Worm (Caenorhabditis elegans): Measurements from ENCODE around the gene fubl-2.
A peak's percentile ranks its signal among the peaks of the same experiment; 100 is the strongest.

The fubl-2 gene

DNA sequence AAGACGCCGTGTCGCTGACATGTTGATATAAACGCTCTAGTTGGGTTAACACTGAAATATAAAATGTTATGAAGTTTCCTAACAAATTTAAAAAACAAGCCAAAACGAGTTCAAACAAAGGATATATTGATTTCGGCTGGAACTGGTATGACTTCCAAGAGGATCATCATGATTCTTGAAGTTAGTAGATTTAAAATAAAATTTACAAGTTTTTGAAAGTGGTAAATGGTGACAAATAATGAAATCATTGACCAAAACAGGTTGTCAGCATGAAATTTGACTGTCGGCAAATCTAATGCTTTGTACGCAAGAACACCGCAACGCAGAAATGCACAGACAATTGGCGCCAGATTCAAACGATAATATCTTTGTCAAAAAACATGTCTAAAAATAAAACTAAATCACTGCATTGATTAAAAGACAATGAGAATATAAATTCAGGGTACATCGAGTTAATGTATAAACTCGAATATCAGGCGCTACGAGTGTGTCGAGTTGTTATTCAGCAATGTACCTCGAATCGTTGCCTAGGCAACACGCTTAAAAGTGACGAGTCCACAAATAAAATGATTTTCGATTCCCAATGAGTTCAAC, 18.9 kb downstream of the fubl-2 start, which contains the start of the genes ubc-18 and R01H2.8 (continued):
- TF ChIP-seq tlp-1 (tag; optimal IDR thresholded peaks at IDR 0.05) (no peak), snu-23 (GFP tag; optimal IDR thresholded peaks at IDR 0.05) (peak; percentile 68), lin-35 (GFP tag; optimal IDR thresholded peaks at IDR 0.05) (peak; percentile 93 to 97), nhr-71 (tag; optimal IDR thresholded peaks at IDR 0.05) (peak; percentile 61), rnt-1 (tag; optimal IDR thresholded peaks at IDR 0.05) (peak; percentile 47), mdl-1 (tag; optimal IDR thresholded peaks at IDR 0.05) (peak in 1 of 2 experiments; percentile 38), dpl-1 (GFP tag; optimal IDR thresholded peaks at IDR 0.05) (peak; percentile 89 to 95 (median 94)), sox-4 (tag; optimal IDR thresholded peaks at IDR 0.05) (no peak), C16A3.4 (tag; optimal IDR thresholded peaks at IDR 0.05) (peak; percentile 46), nhr-76 (tag; optimal IDR thresholded peaks at IDR 0.05) (no peak), elt-3 (tag; optimal IDR thresholded peaks at IDR 0.05) (peak in 1 of 6 experiments; percentile 33), fkh-4 (tag; optimal IDR thresholded peaks at IDR 0.05; ENCODE audit: borderline replicate concordance) (no peak)

ce11 chrIII:7067385-7067896, 20.1 kb downstream of the fubl-2 start, which contains the start of gene ger-1:
TSS of gene ger-1 (minus strand) at chrIII:7067477.
- no peak for TF ChIP-seq pax-3 (tag; optimal IDR thresholded peaks at IDR 0.05)
- no peak for TF ChIP-seq fkh-4 (tag; optimal IDR thresholded peaks at IDR 0.05; ENCODE audit: borderline replicate concordance)
- TF ChIP-seq efl-1 (optimal IDR thresholded peaks at IDR 0.05) = no peak
- TF ChIP-seq efl-1 (GFP tag; optimal IDR thresholded peaks at IDR 0.05 in 1 of 2) = peak in 1 of 2 experiments; percentile 93
- peak in 1 of 2 experiments; percentile 13 for TF ChIP-seq lin-35 (GFP tag; optimal IDR thresholded peaks at IDR 0.05)
- TF ChIP-seq dpl-1 (GFP tag; optimal IDR thresholded peaks at IDR 0.05) = peak in 1 of 3 experiments; percentile 3
- TF ChIP-seq sup-37 (GFP tag; optimal IDR thresholded peaks at IDR 0.05) = no peak

- TF ChIP-seq ztf-11 (tag; optimal IDR thresholded peaks at IDR 0.05) (no peak), hlh-4 (tag; optimal IDR thresholded peaks at IDR 0.05) (no peak), blmp-1 (tag; optimal IDR thresholded peaks at IDR 0.05) (no peak), mef-2 (tag; optimal IDR thresholded peaks at IDR 0.05) (no peak), unc-62 (GFP tag; optimal IDR thresholded peaks at IDR 0.05) (no peak)
Measured at ce11 chrIII:7064185-7064584, 23.4 kb downstream of the fubl-2 start, which contains the start of gene R01H2.4. TSS of gene R01H2.4 (minus strand) at chrIII:7064285.

- TF ChIP-seq lin-35 (GFP tag; optimal IDR thresholded peaks at IDR 0.05) (no peak), tbx-2 (tag; optimal IDR thresholded peaks at IDR 0.05) (no peak), mab-9 (GFP tag; IDR thresholded peaks at IDR 0.05) (no peak), nhr-28 (tag; optimal IDR thresholded peaks at IDR 0.05) (no peak), sptf-1 (tag; optimal IDR thresholded peaks at IDR 0.05) (no peak)
Measured at ce11 chrIII:7063061-7063460, 24.5 kb downstream of the fubl-2 start.

- TF ChIP-seq nhr-77 (tag; optimal IDR thresholded peaks at IDR 0.05) (no peak), ztf-11 (tag; optimal IDR thresholded peaks at IDR 0.05) (no peak), zag-1 (tag; optimal IDR thresholded peaks at IDR 0.05) (no peak), aha-1 (tag; optimal IDR thresholded peaks at IDR 0.05) (no peak), skn-1 (tag; optimal IDR thresholded peaks at IDR 0.05) (no peak), ceh-88 (GFP tag; IDR thresholded peaks at IDR 0.05) (no peak)
Measured at ce11 chrIII:7062580-7062979, 25.0 kb downstream of the fubl-2 start, which contains the start of gene R01H2.1. TSS of gene R01H2.1 (plus strand) at chrIII:7062880.

DNA sequence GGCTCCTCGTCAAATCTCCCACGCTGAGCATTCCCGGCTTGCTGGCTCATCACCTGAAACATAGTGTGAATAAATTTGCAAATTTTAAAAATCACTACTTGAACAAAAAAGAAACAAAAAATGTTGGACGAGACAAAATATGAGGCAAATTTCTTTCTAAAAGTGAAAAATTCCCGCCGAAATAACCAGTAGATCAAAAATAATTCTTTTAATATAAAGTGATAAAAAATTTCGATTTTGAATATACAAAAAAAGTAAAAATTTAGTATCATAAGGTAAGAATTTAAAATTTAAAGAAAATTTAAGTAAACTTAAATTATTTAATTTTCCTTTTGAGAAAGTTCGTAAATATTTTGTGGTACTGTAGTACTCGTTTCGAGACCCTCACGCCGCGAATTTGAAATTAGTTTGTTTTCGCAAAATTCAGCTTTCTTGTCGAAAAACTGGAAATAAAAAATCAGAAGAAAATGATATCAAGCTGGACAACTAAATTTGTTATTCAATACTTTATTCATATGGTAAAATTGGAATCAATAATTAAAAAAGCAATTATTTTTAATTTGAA, 26.9 kb downstream of the fubl-2 start, which contains the start of gene egg-2:
Gene egg-2 (minus strand): TSS at position 53 of the 565 bp plus-strand sequence.
- TF ChIP-seq mdl-1 (tag; optimal IDR thresholded peaks at IDR 0.05) = no peak
